Fruit fly (Drosophila melanogaster) whole organism, pupa: ENCODE results near the gene cry.

Experiments
- CG10348 ChIP-seq: fragments of 200-800 bp; sonication (Bioruptor generic); IDR thresholded peaks from 2 replicates; pipeline ENCODE4 v1.3.6; 2022; ENCODE audit warnings: missing biosample characterization, missing genetic modification characterization
- CG12605 ChIP-seq: fragments of 200-800 bp; sonication (Bioruptor generic); IDR thresholded peaks from 2 replicates; pipeline ENCODE4 v1.3.6; 2022; ENCODE audit warnings: missing biosample characterization, missing genetic modification characterization
- CG13204 ChIP-seq: fragments of 200-800 bp; sonication (Bioruptor generic); optimal IDR thresholded peaks from 2 replicates; lab custom pipeline; 2018; ENCODE audit warnings: missing biosample characterization, mild to moderate bottlenecking, missing genetic modification characterization, moderate library complexity
- CG14655 ChIP-seq: fragments of 200-800 bp; sonication (Bioruptor generic); optimal IDR thresholded peaks from 3 replicates; lab custom pipeline; 2017; ENCODE audit warnings: mild to moderate bottlenecking, missing biosample characterization, missing genetic modification reagents, missing genetic modification characterization
- CG15710 ChIP-seq: fragments of 200-800 bp; sonication (Bioruptor generic); optimal IDR thresholded peaks from 2 replicates; lab custom pipeline; 2018; ENCODE audit warnings: missing biosample characterization, mild to moderate bottlenecking, missing genetic modification characterization, moderate library complexity
- CG17806 ChIP-seq: fragments of 200-800 bp; sonication (Bioruptor generic); optimal IDR thresholded peaks from 2 replicates; lab custom pipeline; 2018; ENCODE audit warnings: missing biosample characterization, mild to moderate bottlenecking, missing genetic modification characterization, moderate library complexity
- CG32121 ChIP-seq: fragments of 200-800 bp; sonication (Bioruptor generic); IDR thresholded peaks from 2 replicates; pipeline ENCODE4 v1.3.6; 2022; ENCODE audit warnings: missing biosample characterization, missing genetic modification characterization
- CG34367 ChIP-seq: fragments of 200-800 bp; sonication (Bioruptor generic); optimal IDR thresholded peaks from 2 replicates; lab custom pipeline; 2018; ENCODE audit warnings: missing biosample characterization, mild to moderate bottlenecking, missing genetic modification characterization
- CG4496 ChIP-seq: fragments of 200-800 bp; sonication (Bioruptor generic); IDR thresholded peaks from 3 replicates; pipeline ENCODE4 v1.3.6; 2022; ENCODE audit warnings: missing biosample characterization, missing genetic modification characterization
- CG8159 ChIP-seq: fragments of 200-800 bp; sonication (Bioruptor generic); optimal IDR thresholded peaks from 3 replicates; lab custom pipeline; 2018; ENCODE audit warnings: missing biosample characterization, mild to moderate bottlenecking, missing genetic modification characterization, moderate library complexity
- CG8301 ChIP-seq: fragments of 200-800 bp; sonication (Bioruptor generic); optimal IDR thresholded peaks from 2 replicates; lab custom pipeline; 2018; ENCODE audit warnings: missing biosample characterization, mild to moderate bottlenecking, missing genetic modification characterization
- CG9948 ChIP-seq: fragments of 200-800 bp; sonication (Bioruptor generic); optimal IDR thresholded peaks from 2 replicates; lab custom pipeline; 2018; ENCODE audit warnings: missing biosample characterization, mild to moderate bottlenecking, missing genetic modification characterization, moderate library complexity
- D1 ChIP-seq: fragments of 200-800 bp; sonication (Bioruptor generic); optimal IDR thresholded peaks from 2 replicates; lab custom pipeline; 2018; ENCODE audit warnings: missing biosample characterization, mild to moderate bottlenecking, missing genetic modification characterization, moderate library complexity
- EcR ChIP-seq: fragments of 200-800 bp; sonication (Bioruptor generic); optimal IDR thresholded peaks from 3 replicates; lab custom pipeline; 2019; ENCODE audit warnings: missing biosample characterization, missing genetic modification characterization, mild to moderate bottlenecking, moderate library complexity, missing genetic modification reagents
- Ets98B ChIP-seq: fragments of 200-800 bp; sonication (Bioruptor generic); IDR thresholded peaks from 2 replicates; pipeline ENCODE4 v1.3.6; 2022; ENCODE audit warnings: missing biosample characterization, missing genetic modification characterization
- Pif1A ChIP-seq: fragments of 200-800 bp; sonication (Bioruptor generic); optimal IDR thresholded peaks from 3 replicates; lab custom pipeline; 2016; ENCODE audit warnings: missing biosample characterization, missing genetic modification characterization
- Pif1B ChIP-seq: fragments of 200-800 bp; sonication (Bioruptor generic); optimal IDR thresholded peaks from 3 replicates; lab custom pipeline; 2016; ENCODE audit warnings: missing biosample characterization, missing genetic modification characterization
- Snoo ChIP-seq: fragments of 200-800 bp; sonication (Bioruptor generic); optimal IDR thresholded peaks from 3 replicates; lab custom pipeline; 2017; ENCODE audit warnings: missing biosample characterization, mild to moderate bottlenecking, missing genetic modification characterization, inconsistent platforms
- fd96Ca ChIP-seq: fragments of 200-800 bp; sonication (Bioruptor generic); IDR thresholded peaks from 3 replicates; pipeline ENCODE4 v1.3.6; 2022; ENCODE audit warnings: missing biosample characterization, missing genetic modification characterization
- gl ChIP-seq: fragments of 200-800 bp; sonication (Bioruptor generic); optimal IDR thresholded peaks from 2 replicates; lab custom pipeline; 2018; ENCODE audit warnings: missing biosample characterization, mild to moderate bottlenecking, missing genetic modification characterization
- rn ChIP-seq: fragments of 200-800 bp; sonication (Bioruptor generic); IDR thresholded peaks from 2 replicates; pipeline ENCODE4 v1.3.6; 2022; ENCODE audit warnings: missing biosample characterization, missing genetic modification characterization

Gene cry

dm6 chr3R:19181214-19181613 is 30.7 kb upstream of the cry start:
- TF ChIP-seq Pif1A (GFP tag; lab: Kevin White, UChicago) (peak; percentile 71), CG8301 (tag; lab: Kevin White, UChicago) (peak; percentile 83), CG14655 (GFP tag; lab: Kevin White, UChicago) (peak; percentile 88), D1 (tag; lab: Kevin White, UChicago) (no peak), CG8159 (peak; percentile 81), rn (GFP tag; lab: Robert Waterston, UW) (peak; percentile 44; the same call in 1 of the 2 replicates), CG34367 (tag; lab: Kevin White, UChicago) (peak; percentile 62), CG9948 (tag; lab: Kevin White, UChicago) (peak; percentile 77), CG13204 (GFP tag; lab: Kevin White, UChicago) (peak; percentile 29), CG17806 (peak; percentile 72), CG4496 (0 out of 3 replicates have a peak, but pooled peaks have one; percentile 27), fd96Ca (GFP tag; lab: Robert Waterston, UW) (no peak), EcR (GFP tag; lab: Kevin White, UChicago) (no peak), Pif1B (GFP tag; lab: Kevin White, UChicago) (peak; percentile 47), Ets98B (GFP tag; lab: Robert Waterston, UW) (peak; percentile 41), CG12605 (GFP tag; lab: Robert Waterston, UW) (no peak), CG15710 (tag; lab: Kevin White, UChicago) (peak; percentile 74), CG32121 (GFP tag; lab: Robert Waterston, UW) (peak; percentile 73; the same call in 1 of the 2 replicates), CG10348 (GFP tag; lab: Robert Waterston, UW) (peak; percentile 45; the same call in 1 of the 2 replicates), gl (tag; lab: Kevin White, UChicago) (no peak), Snoo (peak; percentile 17)
- TF ChIP-seq, all 21 proteins: peak for 16

DNA sequence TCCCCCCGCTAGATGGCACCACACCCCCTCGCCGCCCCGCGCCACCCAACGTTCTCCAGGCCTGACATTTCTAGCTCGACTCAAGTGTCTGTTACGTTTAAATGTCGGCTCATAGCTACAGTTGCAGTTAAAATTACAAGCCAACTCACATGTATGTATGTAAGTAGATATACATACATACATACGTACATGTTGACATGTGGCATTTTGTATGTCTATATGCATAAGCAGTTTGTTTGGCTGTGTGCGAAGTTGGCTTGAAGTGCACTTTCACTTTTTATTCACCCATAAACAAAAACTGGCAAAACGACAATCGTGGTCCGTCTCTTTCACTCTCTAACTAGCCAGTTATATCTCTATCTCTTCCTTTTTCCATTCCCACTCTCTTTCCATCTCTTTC is 29.1 kb upstream of the cry start:
- TF ChIP-seq EcR (GFP tag; lab: Kevin White, UChicago): no peak

DNA sequence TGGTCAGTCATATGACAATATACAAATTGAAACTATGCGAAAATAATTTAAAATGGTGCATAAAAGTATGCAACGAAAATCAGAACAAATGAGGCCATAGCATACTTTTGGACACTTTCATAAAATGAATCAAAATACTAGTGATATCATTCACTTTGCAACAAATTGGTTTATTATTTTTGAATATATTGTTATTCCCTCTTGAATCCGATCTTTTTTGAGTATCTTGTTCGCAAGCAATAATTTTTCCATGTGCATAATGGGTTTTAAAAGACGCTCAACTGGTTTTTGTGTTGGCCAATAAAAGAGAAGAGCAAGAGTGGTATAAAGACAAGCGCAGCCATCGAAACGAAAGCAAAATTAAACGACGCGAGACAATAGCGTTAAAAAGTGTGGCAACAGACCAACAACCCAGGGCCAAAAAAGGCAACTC is 24.2 kb upstream of the cry start:
- TF ChIP-seq CG32121 (GFP tag; lab: Robert Waterston, UW): no peak
- no peak for TF ChIP-seq fd96Ca (GFP tag; lab: Robert Waterston, UW)
- peak; percentile 75 for TF ChIP-seq Pif1B (GFP tag; lab: Kevin White, UChicago)
- peak; percentile 90 for TF ChIP-seq CG14655 (GFP tag; lab: Kevin White, UChicago)
- no peak for TF ChIP-seq EcR (GFP tag; lab: Kevin White, UChicago)
- peak; percentile 5 for TF ChIP-seq gl (tag; lab: Kevin White, UChicago)
- TF ChIP-seq CG15710 (tag; lab: Kevin White, UChicago): peak; percentile 85
- peak; percentile 90 for TF ChIP-seq CG8159
- 0 out of 3 replicates have a peak, but pooled peaks have one; percentile 24 for TF ChIP-seq CG4496
- peak; percentile 25 for TF ChIP-seq Snoo
- peak; percentile 63 for TF ChIP-seq D1 (tag; lab: Kevin White, UChicago)
- peak; percentile 87 for TF ChIP-seq CG9948 (tag; lab: Kevin White, UChicago)
- peak; percentile 62 for TF ChIP-seq CG13204 (GFP tag; lab: Kevin White, UChicago)
- TF ChIP-seq CG10348 (GFP tag; lab: Robert Waterston, UW): no peak
- peak; percentile 81 for TF ChIP-seq Pif1A (GFP tag; lab: Kevin White, UChicago)
- no peak for TF ChIP-seq Ets98B (GFP tag; lab: Robert Waterston, UW)
- TF ChIP-seq CG8301 (tag; lab: Kevin White, UChicago): peak; percentile 87
- TF ChIP-seq CG34367 (tag; lab: Kevin White, UChicago): peak; percentile 85
- TF ChIP-seq rn (GFP tag; lab: Robert Waterston, UW): no peak
- TF ChIP-seq CG17806: peak; percentile 90
- TF ChIP-seq CG12605 (GFP tag; lab: Robert Waterston, UW): no peak

dm6 chr3R:19190020-19190419 is 21.9 kb upstream of the cry start:
- no peak for TF ChIP-seq CG14655 (GFP tag; lab: Kevin White, UChicago)
- no peak for TF ChIP-seq Snoo
- TF ChIP-seq rn (GFP tag; lab: Robert Waterston, UW): no peak
- no peak for TF ChIP-seq CG15710 (tag; lab: Kevin White, UChicago)
- TF ChIP-seq CG34367 (tag; lab: Kevin White, UChicago): no peak
- TF ChIP-seq fd96Ca (GFP tag; lab: Robert Waterston, UW): no peak
- TF ChIP-seq gl (tag; lab: Kevin White, UChicago): no peak
- no peak for TF ChIP-seq Pif1A (GFP tag; lab: Kevin White, UChicago)
- TF ChIP-seq CG4496: no peak; the same call in 2 of the 3 replicates
- no peak for TF ChIP-seq CG9948 (tag; lab: Kevin White, UChicago)
- TF ChIP-seq CG32121 (GFP tag; lab: Robert Waterston, UW): no peak
- no peak for TF ChIP-seq CG13204 (GFP tag; lab: Kevin White, UChicago)
- no peak for TF ChIP-seq CG10348 (GFP tag; lab: Robert Waterston, UW)
- TF ChIP-seq Ets98B (GFP tag; lab: Robert Waterston, UW): no peak
- TF ChIP-seq Pif1B (GFP tag; lab: Kevin White, UChicago): no peak
- TF ChIP-seq CG8159: no peak
- no peak for TF ChIP-seq CG8301 (tag; lab: Kevin White, UChicago)
- TF ChIP-seq EcR (GFP tag; lab: Kevin White, UChicago): no peak
- TF ChIP-seq CG12605 (GFP tag; lab: Robert Waterston, UW): no peak
- TF ChIP-seq, all 21 proteins: peak for 0

DNA sequence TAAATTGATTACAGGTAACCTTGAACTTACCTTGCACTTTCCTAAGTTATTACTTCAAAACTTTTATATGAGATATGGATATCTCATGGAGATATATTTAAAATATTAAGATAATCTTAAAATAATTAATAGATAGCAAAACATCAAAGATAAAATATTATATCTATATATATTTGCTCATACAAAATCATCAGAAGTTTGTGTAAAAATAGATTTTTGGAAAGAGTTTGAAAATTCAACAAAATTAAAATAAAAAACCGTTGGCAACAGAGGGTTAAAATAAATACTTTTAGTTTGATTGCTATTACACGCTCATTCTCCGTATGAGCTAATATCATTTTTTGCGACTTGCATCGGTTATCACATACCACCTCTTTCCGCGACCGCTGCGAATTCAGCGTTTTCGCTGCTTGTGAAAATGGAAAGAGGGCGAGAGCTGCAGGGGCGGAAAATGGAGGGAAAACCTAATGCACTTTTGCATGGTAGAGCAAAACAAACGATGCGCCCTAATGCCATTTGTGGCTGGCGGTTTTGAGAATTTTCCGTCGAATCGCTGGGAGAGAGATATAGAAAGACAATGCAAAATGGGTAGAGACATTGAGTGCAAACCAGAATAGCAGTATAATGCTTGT is 707 bp downstream of the cry start:
- TF ChIP-seq D1 (tag; lab: Kevin White, UChicago) (no peak), CG12605 (GFP tag; lab: Robert Waterston, UW) (no peak), rn (GFP tag; lab: Robert Waterston, UW) (no peak), CG34367 (tag; lab: Kevin White, UChicago) (no peak), EcR (GFP tag; lab: Kevin White, UChicago) (no peak), CG32121 (GFP tag; lab: Robert Waterston, UW) (no peak), CG8159 (no peak), Snoo (no peak), fd96Ca (GFP tag; lab: Robert Waterston, UW) (no peak), CG15710 (tag; lab: Kevin White, UChicago) (no peak), CG9948 (tag; lab: Kevin White, UChicago) (no peak), Pif1A (GFP tag; lab: Kevin White, UChicago) (no peak), Pif1B (GFP tag; lab: Kevin White, UChicago) (no peak), Ets98B (GFP tag; lab: Robert Waterston, UW) (no peak)
